Fruit fly (Drosophila melanogaster): Measurements from ENCODE around the gene CG14957.

Gene CG14957

DNA sequence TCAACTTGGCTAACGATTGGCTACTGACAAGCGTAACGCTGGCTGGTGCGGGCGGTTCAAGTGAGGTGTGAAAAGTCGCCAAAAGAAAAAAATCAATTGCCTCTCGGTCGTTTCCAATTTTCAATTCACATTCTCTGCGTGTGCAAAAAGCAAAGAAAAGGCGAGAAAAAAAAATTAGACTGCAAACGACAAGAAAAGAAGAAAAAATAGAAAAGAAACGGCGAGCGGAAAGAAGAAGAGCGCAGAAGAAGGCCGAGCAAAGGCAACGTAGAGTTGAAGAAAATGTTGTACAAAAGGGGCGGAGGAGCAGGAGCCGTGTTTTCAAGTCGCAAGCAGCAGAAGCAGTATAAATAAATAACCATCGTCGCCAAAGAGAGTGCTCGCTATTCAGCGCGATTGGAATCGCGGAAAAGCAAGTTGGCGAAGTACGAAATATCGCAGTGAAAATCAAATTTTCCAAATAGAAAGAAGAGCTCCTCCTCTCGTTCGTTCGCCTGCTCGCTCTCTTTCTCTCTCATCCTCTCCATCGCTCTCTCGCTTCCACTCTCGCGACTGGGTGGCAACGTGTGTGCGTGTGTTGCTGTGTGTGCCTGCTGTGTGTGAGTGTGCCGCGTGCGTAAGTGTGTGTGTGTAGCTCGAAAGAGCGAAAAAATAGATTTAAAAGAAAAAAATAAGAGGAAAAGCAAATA lies 38.5 kb downstream of the CG14957 start (continued):
- no peak for TF ChIP-seq CG14050 (GFP tag; IDR thresholded peaks at IDR 0.05)
- TF ChIP-seq CG4360 (GFP tag; IDR thresholded peaks at IDR 0.05) = no peak
- TF ChIP-seq br (optimal IDR thresholded peaks at IDR 0.05) = no peak
- TF ChIP-seq CG34376 (GFP tag; optimal IDR thresholded peaks at IDR 0.05) = peak; percentile 60
- TF ChIP-seq CG14860 (GFP tag; IDR thresholded peaks at IDR 0.05; ENCODE audit: partially characterized antibody) = no peak
- TF ChIP-seq CG34224 (GFP tag; IDR thresholded peaks at IDR 0.05; ENCODE audit: partially characterized antibody) = no peak; the same call in 1 of the 3 replicates
- TF ChIP-seq Jarid2 (GFP tag; optimal IDR thresholded peaks at IDR 0.05) = no peak
- TF ChIP-seq CG12299 (tag; optimal IDR thresholded peaks at IDR 0.05) = no peak
- no peak for TF ChIP-seq luna (GFP tag; optimal IDR thresholded peaks at IDR 0.05)
- TF ChIP-seq knrl (GFP tag; IDR thresholded peaks at IDR 0.05; ENCODE audit: partially characterized antibody) = no peak
- TF ChIP-seq CG6765 (GFP tag; optimal IDR thresholded peaks at IDR 0.05) = no peak
- TF ChIP-seq CG10462 (GFP tag; optimal IDR thresholded peaks at IDR 0.05) = no peak
- peak; percentile 18 for TF ChIP-seq psq (GFP tag; optimal IDR thresholded peaks at IDR 0.05)
- TF ChIP-seq tup (GFP tag; optimal IDR thresholded peaks at IDR 0.05) = no peak
- peak; percentile 90 for TF ChIP-seq CG17385 (GFP tag; optimal IDR thresholded peaks at IDR 0.05)
- TF ChIP-seq pho (GFP tag; optimal IDR thresholded peaks at IDR 0.05) = no peak
- 0 out of 3 replicates have a peak, but pooled peaks have one; percentile 5 for TF ChIP-seq Doc3 (GFP tag; IDR thresholded peaks at IDR 0.05; ENCODE audit: partially characterized antibody)
- no peak for TF ChIP-seq wor (GFP tag; IDR thresholded peaks at IDR 0.05)
- TF ChIP-seq bsh (GFP tag; optimal IDR thresholded peaks at IDR 0.05) = peak in 1 of 2 experiments; percentile 48
- no peak for TF ChIP-seq E2f1 (GFP tag; IDR thresholded peaks at IDR 0.05)
- no peak for TF ChIP-seq her (GFP tag; optimal IDR thresholded peaks at IDR 0.05)
- TF ChIP-seq CG10979 (tag; optimal IDR thresholded peaks at IDR 0.05) = no peak
- TF ChIP-seq nerfin-1 (tag; optimal IDR thresholded peaks at IDR 0.05) = peak; percentile 41
- no peak for TF ChIP-seq ro (GFP tag; IDR thresholded peaks at IDR 0.05)
- TF ChIP-seq shn (GFP tag; optimal IDR thresholded peaks at IDR 0.05) = no peak
- TF ChIP-seq CG18599 (GFP tag; optimal IDR thresholded peaks at IDR 0.05) = no peak
- TF ChIP-seq ftz-f1 (GFP tag; optimal IDR thresholded peaks at IDR 0.05) = peak; percentile 34
- TF ChIP-seq Pdp1 (GFP tag; optimal IDR thresholded peaks at IDR 0.05) = no peak
- TF ChIP-seq CG7839 (tag; optimal IDR thresholded peaks at IDR 0.05) = no peak
- TF ChIP-seq Dfd (GFP tag; optimal IDR thresholded peaks at IDR 0.05) = no peak
- TF ChIP-seq CG32767 (GFP tag; IDR thresholded peaks at IDR 0.05) = no peak
- no peak for TF ChIP-seq trem (tag; optimal IDR thresholded peaks at IDR 0.05)
- peak; percentile 100 for TF ChIP-seq cg (GFP tag; optimal IDR thresholded peaks at IDR 0.05)
- no peak for TF ChIP-seq kni (GFP tag; optimal IDR thresholded peaks at IDR 0.05)
- no peak for TF ChIP-seq Hr51 (GFP tag; optimal IDR thresholded peaks at IDR 0.05)
- TF ChIP-seq CG2875 (GFP tag; optimal IDR thresholded peaks at IDR 0.05) = no peak
- TF ChIP-seq CG12236 (GFP tag; optimal IDR thresholded peaks at IDR 0.05) = no peak
- TF ChIP-seq CG15479 (GFP tag; optimal IDR thresholded peaks at IDR 0.05) = peak; percentile 58
- no peak for TF ChIP-seq sisA (GFP tag; IDR thresholded peaks at IDR 0.05)
- TF ChIP-seq CG10147 (GFP tag; optimal IDR thresholded peaks at IDR 0.05) = no peak
- no peak for TF ChIP-seq CG11695 (GFP tag; IDR thresholded peaks at IDR 0.05)

All from whole organism, embryonic.